Worm (Caenorhabditis elegans) whole organism, young adult: Measurements from ENCODE around the gene F14B8.5.

Source experiments
- F57C9.4 ChIP-seq: sonication (generic microtip); optimal IDR thresholded peaks from 2 replicates; lab custom pipeline; 2017; ENCODE audit warnings: mild to moderate bottlenecking, missing genetic modification characterization, missing compliant biosample characterization
- ama-1 ChIP-seq, 3 experiments: fragments of 150-350 bp in 1 of 3; sonication (generic microtip) in 2 of 3; optimal IDR thresholded peaks; 2 replicates each; lab custom pipeline; 2014 to 2018; ENCODE audit warnings: missing biosample characterization in 2 of 3, missing genetic modification characterization in 2 of 3, missing genetic modification reagents in 2 of 3
- athp-1 ChIP-seq: sonication (generic microtip); optimal IDR thresholded peaks from 2 replicates; lab custom pipeline; 2017; ENCODE audit warnings: mild to moderate bottlenecking, missing genetic modification characterization, missing compliant biosample characterization
- ceh-27 ChIP-seq: fragments of 200-800 bp; sonication (Bioruptor generic); optimal IDR thresholded peaks from 2 replicates; lab custom pipeline; 2018; ENCODE audit warnings: mild to moderate bottlenecking, missing genetic modification characterization, moderate library complexity, missing compliant biosample characterization
- ets-4 ChIP-seq: fragments of 200-800 bp; sonication (Bioruptor generic); optimal IDR thresholded peaks from 2 replicates; lab custom pipeline; 2018; ENCODE audit warnings: mild to moderate bottlenecking, missing genetic modification characterization, missing compliant biosample characterization
- pha-4 ChIP-seq: fragments of 150-350 bp; sonication (generic microtip); optimal IDR thresholded peaks from 2 replicates; lab custom pipeline; 2014; ENCODE audit warnings: missing biosample characterization, missing genetic modification reagents, missing genetic modification characterization
- sdz-38 ChIP-seq: sonication (generic microtip); optimal IDR thresholded peaks from 2 replicates; lab custom pipeline; 2016; ENCODE audit warnings: missing genotype, missing genetic modification characterization, missing compliant biosample characterization
- sea-2 ChIP-seq: fragments of 200-800 bp; sonication (Bioruptor generic); IDR thresholded peaks from 2 replicates; pipeline ENCODE4 v1.3.6; 2022; ENCODE audit warnings: missing genetic modification characterization, missing compliant biosample characterization
- snpc-4 ChIP-seq, 5 experiments: fragments of 150-350 bp in 1 of 5; sonication (generic microtip) in 4 of 5; optimal IDR thresholded peaks; 2 replicates each; lab custom pipeline; 2014 to 2018; ENCODE audit warnings: missing genetic modification characterization in 5 of 5, missing biosample characterization in 3 of 5, antibody characterized with exemption in 2 of 5, mild to moderate bottlenecking in 2 of 5, missing compliant biosample characterization in 2 of 5, missing genotype in 2 of 5, moderate library complexity in 2 of 5, missing genetic modification reagents in 1 of 5

- TF ChIP-seq ama-1 (optimal IDR thresholded peaks at IDR 0.05; lab: Kevin White, UChicago): no peak
- no peak for TF ChIP-seq ama-1 (GFP tag; optimal IDR thresholded peaks at IDR 0.05; lab: Kevin White, UChicago)
- TF ChIP-seq pha-4 (tag; lab: Kevin White, UChicago): no peak
- TF ChIP-seq athp-1 (tag; lab: Kevin White, UChicago): no peak
- TF ChIP-seq sea-2 (GFP tag; lab: Robert Waterston, UW): no peak
- TF ChIP-seq ets-4 (GFP tag; lab: Kevin White, UChicago): no peak
- TF ChIP-seq sdz-38 (tag; lab: Kevin White, UChicago): no peak
- TF ChIP-seq ceh-27 (GFP tag; lab: Kevin White, UChicago): no peak
- no peak for TF ChIP-seq snpc-4 (GFP tag; optimal IDR thresholded peaks at IDR 0.05; lab: Kevin White, UChicago)
- no peak for TF ChIP-seq snpc-4 (tag; optimal IDR thresholded peaks at IDR 0.05; lab: Kevin White, UChicago)
- no peak for TF ChIP-seq F57C9.4 (tag; lab: Kevin White, UChicago)
Measured at ce11 chrX:6956299-6956698, 27.8 kb upstream of the F14B8.5 start, which contains the start of gene inx-1.
